Fruit fly (Drosophila melanogaster): Measurements from ENCODE around the gene Ntf-2.

The Ntf-2 gene

dm6 chrX:21056732-21057131, 21.5 kb downstream of the Ntf-2 start:
- TF ChIP-seq Abd-B (GFP tag; optimal IDR thresholded peaks at IDR 0.05) (no peak), sv (GFP tag; optimal IDR thresholded peaks at IDR 0.05) (no peak), dl (GFP tag; optimal IDR thresholded peaks at IDR 0.05; ENCODE audit: insufficient read depth in 1 of 2, partially characterized antibody in 2 of 2) (no peak), brk (GFP tag; optimal IDR thresholded peaks at IDR 0.05) (no peak), GATAd (GFP tag; optimal IDR thresholded peaks at IDR 0.05) (no peak), CG9705 (GFP tag; optimal IDR thresholded peaks at IDR 0.05) (no peak), woc (GFP tag; optimal IDR thresholded peaks at IDR 0.05) (no peak), foxo (GFP tag; optimal IDR thresholded peaks at IDR 0.05) (no peak), CrebA (GFP tag; optimal IDR thresholded peaks at IDR 0.05; ENCODE audit: borderline replicate concordance) (no peak), Hnf4 (GFP tag; optimal IDR thresholded peaks at IDR 0.05) (no peak)

- TF ChIP-seq Jra (GFP tag; optimal IDR thresholded peaks at IDR 0.05), result no peak
- no peak for TF ChIP-seq HLH106 (tag; optimal IDR thresholded peaks at IDR 0.05)
- TF ChIP-seq sage (GFP tag; optimal IDR thresholded peaks at IDR 0.05), result no peak
- TF ChIP-seq GATAd (GFP tag; optimal IDR thresholded peaks at IDR 0.05), result no peak
- no peak for TF ChIP-seq brk (GFP tag; optimal IDR thresholded peaks at IDR 0.05)
- no peak for TF ChIP-seq psq (GFP tag; optimal IDR thresholded peaks at IDR 0.05)
- no peak for TF ChIP-seq sv (GFP tag; optimal IDR thresholded peaks at IDR 0.05)
These were observed 23.2 kb downstream of the Ntf-2 start for dm6 chrX:21058437-21058836.

- TF ChIP-seq Hnf4 (GFP tag; optimal IDR thresholded peaks at IDR 0.05) (peak; percentile 74), brk (GFP tag; optimal IDR thresholded peaks at IDR 0.05) (peak; percentile 7), woc (GFP tag; optimal IDR thresholded peaks at IDR 0.05) (peak; percentile 29), Sp1 (GFP tag; optimal IDR thresholded peaks at IDR 0.05) (peak; percentile 77), CG9705 (GFP tag; optimal IDR thresholded peaks at IDR 0.05) (no peak), br (GFP tag; optimal IDR thresholded peaks at IDR 0.05) (peak; percentile 82), dsf (GFP tag; optimal IDR thresholded peaks at IDR 0.05; ENCODE audit: borderline replicate concordance) (no peak), rgr (GFP tag; optimal IDR thresholded peaks at IDR 0.05) (peak; percentile 67), tai (GFP tag; optimal IDR thresholded peaks at IDR 0.05) (peak; percentile 22), pan (optimal IDR thresholded peaks at IDR 0.05) (no peak), GATAd (GFP tag; optimal IDR thresholded peaks at IDR 0.05) (no peak), CG32264 (GFP tag; optimal IDR thresholded peaks at IDR 0.05) (peak; percentile 43), Hr83 (GFP tag; optimal IDR thresholded peaks at IDR 0.05; ENCODE audit: poor library complexity, severe bottlenecking) (no peak), Myc (optimal IDR thresholded peaks at IDR 0.05) (no peak), jim (GFP tag; optimal IDR thresholded peaks at IDR 0.05) (no peak), Jra (GFP tag; optimal IDR thresholded peaks at IDR 0.05) (peak; percentile 32), Dif (GFP tag; optimal IDR thresholded peaks at IDR 0.05; ENCODE audit: partially characterized antibody) (no peak), HLH106 (tag; optimal IDR thresholded peaks at IDR 0.05) (peak; percentile 36), foxo (GFP tag; optimal IDR thresholded peaks at IDR 0.05) (peak; percentile 15 to 64), OdsH (GFP tag; optimal IDR thresholded peaks at IDR 0.05) (peak; percentile 66), dmrt93B (GFP tag; optimal IDR thresholded peaks at IDR 0.05) (peak; percentile 32), usp (GFP tag; optimal IDR thresholded peaks at IDR 0.05) (no peak), Mio (GFP tag; optimal IDR thresholded peaks at IDR 0.05) (no peak), sv (GFP tag; optimal IDR thresholded peaks at IDR 0.05) (peak; percentile 91), Dfd (GFP tag; optimal IDR thresholded peaks at IDR 0.05) (no peak), fru (GFP tag; optimal IDR thresholded peaks at IDR 0.05) (peak; percentile 70), lola (GFP tag; optimal IDR thresholded peaks at IDR 0.05) (no peak), N (GFP tag; optimal IDR thresholded peaks at IDR 0.05) (no peak), CrebA (GFP tag; optimal IDR thresholded peaks at IDR 0.05; ENCODE audit: borderline replicate concordance) (no peak), sage (GFP tag; optimal IDR thresholded peaks at IDR 0.05) (no peak), psq (GFP tag; optimal IDR thresholded peaks at IDR 0.05) (peak; percentile 64), h (GFP tag; optimal IDR thresholded peaks at IDR 0.05) (peak; percentile 64), Rel (GFP tag; optimal IDR thresholded peaks at IDR 0.05) (peak; percentile 36), Rel (tag; optimal IDR thresholded peaks at IDR 0.05) (no peak), dl (GFP tag; optimal IDR thresholded peaks at IDR 0.05; ENCODE audit: insufficient read depth in 1 of 2, partially characterized antibody in 2 of 2) (no peak), ey (GFP tag; optimal IDR thresholded peaks at IDR 0.05) (peak; percentile 74), Hr78 (GFP tag; optimal IDR thresholded peaks at IDR 0.05) (no peak), Vsx2 (GFP tag; optimal IDR thresholded peaks at IDR 0.05; ENCODE audit: partially characterized antibody) (no peak), Abd-B (GFP tag; optimal IDR thresholded peaks at IDR 0.05) (no peak)
These were observed 23.7 kb downstream of the Ntf-2 start for dm6 chrX:21058991-21059390.

All from whole organism, wandering third instar larva.